Fruit fly (Drosophila melanogaster): ENCODE results near the gene ND-B22.

The ND-B22 gene

dm6 chr2L:13331868-13332544, 38.9 kb downstream of the ND-B22 start (continued):
- no peak for TF ChIP-seq Sox100B (GFP tag; optimal IDR thresholded peaks at IDR 0.05)
- no peak for TF ChIP-seq ranshi (GFP tag; IDR thresholded peaks at IDR 0.05)
- TF ChIP-seq Hr39 (optimal IDR thresholded peaks at IDR 0.05) = no peak

dm6 chr2L:13331021-13331420, 39.9 kb downstream of the ND-B22 start, which contains the start of gene hbt:
Gene hbt (minus strand): TSS chr2L:13331121.
- TF ChIP-seq ase (GFP tag; IDR thresholded peaks at IDR 0.05) (no peak), phol (tag; optimal IDR thresholded peaks at IDR 0.05) (no peak), Sry-β (GFP tag; optimal IDR thresholded peaks at IDR 0.05) (no peak), br (optimal IDR thresholded peaks at IDR 0.05) (no peak), cg (GFP tag; optimal IDR thresholded peaks at IDR 0.05) (peak; percentile 46), Trl (optimal IDR thresholded peaks at IDR 0.05) (peak; percentile 24 to 54), Trl (GFP tag; optimal IDR thresholded peaks at IDR 0.05) (no peak), CG12769 (tag; optimal IDR thresholded peaks at IDR 0.05) (no peak), abd-A (tag; optimal IDR thresholded peaks at IDR 0.05) (peak; percentile 27), crp (GFP tag; optimal IDR thresholded peaks at IDR 0.05) (peak in 1 of 2 experiments; percentile 29), sna (GFP tag; IDR thresholded peaks at IDR 0.05; ENCODE audit: partially characterized antibody) (peak; percentile 26; the same call in 1 of the 2 replicates)

dm6 chr2L:13325823-13326222, 45.1 kb downstream of the ND-B22 start:
- TF ChIP-seq az2 (GFP tag; optimal IDR thresholded peaks at IDR 0.05) = no peak
- TF ChIP-seq CTCF (GFP tag; optimal IDR thresholded peaks at IDR 0.05) = peak; percentile 85
- TF ChIP-seq Sin3A (optimal IDR thresholded peaks at IDR 0.05) = no peak

Data from whole organism, embryonic.